Fruit fly (Drosophila melanogaster): ENCODE results near the gene TTLL1B.

Gene TTLL1B

dm6 chr3L:4625387-4626386, 22.4 kb upstream of the TTLL1B start, which contains the start of gene Src64B (continued):
- TF ChIP-seq CG8319 (GFP tag; optimal IDR thresholded peaks at IDR 0.05) = no peak
- peak; percentile 57 for TF ChIP-seq CG6854 (GFP tag; optimal IDR thresholded peaks at IDR 0.05)
- peak; percentile 30 for TF ChIP-seq esn (GFP tag; optimal IDR thresholded peaks at IDR 0.05)
- TF ChIP-seq CG1621 (tag; optimal IDR thresholded peaks at IDR 0.05) = peak; percentile 21
- TF ChIP-seq Sox102F (GFP tag; optimal IDR thresholded peaks at IDR 0.05) = peak; percentile 53
- TF ChIP-seq CG6276 (GFP tag; optimal IDR thresholded peaks at IDR 0.05) = peak; percentile 40
- TF ChIP-seq Hr4 (GFP tag; optimal IDR thresholded peaks at IDR 0.05) = no peak
- TF ChIP-seq Eip93F (GFP tag; optimal IDR thresholded peaks at IDR 0.05) = no peak
- peak; percentile 50 for TF ChIP-seq dsx (GFP tag; optimal IDR thresholded peaks at IDR 0.05; ENCODE audit: poor library complexity, severe bottlenecking)
- TF ChIP-seq CG8632 (GFP tag; optimal IDR thresholded peaks at IDR 0.05) = no peak
- TF ChIP-seq topi (GFP tag; optimal IDR thresholded peaks at IDR 0.05) = peak; percentile 41
- TF ChIP-seq cyc (GFP tag; optimal IDR thresholded peaks at IDR 0.05) = no peak
- no peak for TF ChIP-seq Hr39 (GFP tag; optimal IDR thresholded peaks at IDR 0.05)
- no peak for TF ChIP-seq net (GFP tag; optimal IDR thresholded peaks at IDR 0.05)
- TF ChIP-seq CG6808 (GFP tag; optimal IDR thresholded peaks at IDR 0.05) = peak; percentile 60
- TF ChIP-seq CG7368 (GFP tag; optimal IDR thresholded peaks at IDR 0.05) = no peak
- no peak for TF ChIP-seq Hr38 (GFP tag; optimal IDR thresholded peaks at IDR 0.05)
- no peak for TF ChIP-seq fd85E (GFP tag; optimal IDR thresholded peaks at IDR 0.05)
- no peak for TF ChIP-seq acj6 (GFP tag; optimal IDR thresholded peaks at IDR 0.05)
- TF ChIP-seq CG11762 (GFP tag; optimal IDR thresholded peaks at IDR 0.05; ENCODE audit: insufficient read depth) = no peak
- TF ChIP-seq OdsH (GFP tag; optimal IDR thresholded peaks at IDR 0.05) = no peak
- peak; percentile 55 for TF ChIP-seq Sox14 (GFP tag; optimal IDR thresholded peaks at IDR 0.05)
- TF ChIP-seq CG8119 (GFP tag; IDR thresholded peaks at IDR 0.05) = peak; percentile 51; the same call in 2 of the 3 replicates
- no peak for TF ChIP-seq CG10669 (GFP tag; optimal IDR thresholded peaks at IDR 0.05)
- no peak for TF ChIP-seq CG4318 (GFP tag; optimal IDR thresholded peaks at IDR 0.05)
- peak; percentile 31 for TF ChIP-seq CG32006 (GFP tag; optimal IDR thresholded peaks at IDR 0.05)
- no peak for TF ChIP-seq Sox15 (GFP tag; optimal IDR thresholded peaks at IDR 0.05)
- peak; percentile 58; the same call in 1 of the 2 replicates for TF ChIP-seq CG15336 (GFP tag; IDR thresholded peaks at IDR 0.05)
- TF ChIP-seq Smox (GFP tag; optimal IDR thresholded peaks at IDR 0.05) = peak; percentile 7
- peak; percentile 51 for TF ChIP-seq CG34406 (GFP tag; optimal IDR thresholded peaks at IDR 0.05)

DNA sequence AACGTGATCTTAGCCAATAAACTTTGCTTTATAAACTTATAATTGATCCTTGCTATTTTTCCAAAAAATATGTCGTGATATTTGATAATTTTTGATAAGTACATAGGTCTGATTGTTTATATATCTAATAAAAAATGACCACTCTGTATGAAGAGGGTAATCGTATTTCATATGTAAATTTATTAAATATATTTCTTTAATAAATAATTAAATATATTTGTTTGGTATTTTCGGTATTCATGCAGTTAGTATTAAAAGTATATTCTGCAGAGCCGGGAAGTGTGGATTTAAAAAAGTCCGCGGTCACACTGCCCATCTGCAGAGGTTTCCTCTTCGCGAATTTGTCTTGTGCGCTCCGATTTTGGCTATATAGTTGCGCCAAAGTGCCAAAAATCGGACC, 21.6 kb upstream of the TTLL1B start, which contains the start of gene HDAC1:
HDAC1 (plus strand) TSS at position 301 of the 400 bp plus-strand sequence.
- TF ChIP-seq CG34406 (GFP tag; optimal IDR thresholded peaks at IDR 0.05) = no peak
- TF ChIP-seq CG15336 (GFP tag; IDR thresholded peaks at IDR 0.05) = no peak
- TF ChIP-seq Lpt (GFP tag; optimal IDR thresholded peaks at IDR 0.05) = no peak
- TF ChIP-seq CG8319 (GFP tag; optimal IDR thresholded peaks at IDR 0.05) = no peak
- TF ChIP-seq net (GFP tag; optimal IDR thresholded peaks at IDR 0.05) = no peak
- no peak for TF ChIP-seq CG11294 (GFP tag; IDR thresholded peaks at IDR 0.05)
- TF ChIP-seq CG3919 (GFP tag; optimal IDR thresholded peaks at IDR 0.05) = no peak
- no peak for TF ChIP-seq CG6792 (GFP tag; optimal IDR thresholded peaks at IDR 0.05)
- TF ChIP-seq CG11762 (GFP tag; optimal IDR thresholded peaks at IDR 0.05; ENCODE audit: insufficient read depth) = no peak
- TF ChIP-seq Hr4 (GFP tag; optimal IDR thresholded peaks at IDR 0.05) = no peak
- no peak for TF ChIP-seq Blimp-1 (GFP tag; optimal IDR thresholded peaks at IDR 0.05)
- TF ChIP-seq Ets96B (tag; optimal IDR thresholded peaks at IDR 0.05) = no peak
- TF ChIP-seq Smox (GFP tag; optimal IDR thresholded peaks at IDR 0.05) = no peak
- no peak for TF ChIP-seq CG6808 (GFP tag; optimal IDR thresholded peaks at IDR 0.05)
- TF ChIP-seq CG9139 (GFP tag; optimal IDR thresholded peaks at IDR 0.05) = no peak
- TF ChIP-seq dsx (GFP tag; optimal IDR thresholded peaks at IDR 0.05; ENCODE audit: poor library complexity, severe bottlenecking) = no peak
- TF ChIP-seq Met (GFP tag; optimal IDR thresholded peaks at IDR 0.05) = no peak
- TF ChIP-seq CG6163 (GFP tag; IDR thresholded peaks at IDR 0.05) = no peak

Data from whole organism, prepupa.